Fruit fly (Drosophila melanogaster) whole organism, wandering third instar larva: ENCODE results near the gene CG14075.

Experiments used
- CG32264 ChIP-seq: fragments of 200-800 bp; sonication (Bioruptor generic); optimal IDR thresholded peaks from 2 replicates; lab custom pipeline; 2016; ENCODE audit warnings: missing biosample characterization, missing genetic modification characterization
- Dfd ChIP-seq: fragments of >200 bp; optimal IDR thresholded peaks from 2 replicates; lab custom pipeline; 2017; ENCODE audit warnings: missing biosample characterization, missing genetic modification characterization
- Hr83 ChIP-seq: fragments of 200-300 bp; sonication (Bioruptor generic); optimal IDR thresholded peaks from 2 replicates; lab custom pipeline; 2016; ENCODE audit warnings: missing biosample characterization, mild to moderate bottlenecking, missing genetic modification characterization, moderate library complexity; ENCODE audit not compliant: poor library complexity, severe bottlenecking
- Mio ChIP-seq: sonication (Bioruptor generic); optimal IDR thresholded peaks from 2 replicates; lab custom pipeline; 2016; ENCODE audit warnings: missing biosample characterization, missing genetic modification characterization
- Vsx2 ChIP-seq: fragments of 200-300, 225-300 bp; sonication (Bioruptor generic); optimal IDR thresholded peaks from 2 replicates; lab custom pipeline; 2018; ENCODE audit warnings: missing biosample characterization, missing genetic modification characterization; ENCODE audit not compliant: partially characterized antibody
- fru ChIP-seq: fragments of 200-800 bp; sonication (Bioruptor generic); optimal IDR thresholded peaks from 3 replicates; lab custom pipeline; 2016; ENCODE audit warnings: missing biosample characterization, mild to moderate bottlenecking, missing genetic modification characterization
- h ChIP-seq: fragments of 200-800 bp; sonication (Bioruptor generic); optimal IDR thresholded peaks from 3 replicates; lab custom pipeline; 2016; ENCODE audit warnings: missing biosample characterization, mild to moderate bottlenecking, missing genetic modification characterization
- lola ChIP-seq: fragments of >200 bp; optimal IDR thresholded peaks from 2 replicates; lab custom pipeline; 2017; ENCODE audit warnings: missing biosample characterization, missing genetic modification characterization
- pan ChIP-seq: fragments of >200 bp; optimal IDR thresholded peaks from 2 replicates; lab custom pipeline; 2017
- psq ChIP-seq: fragments of 200-800 bp; sonication (Bioruptor generic); optimal IDR thresholded peaks from 3 replicates; lab custom pipeline; 2017; ENCODE audit warnings: missing biosample characterization, mild to moderate bottlenecking, missing genetic modification characterization, moderate library complexity
- sv ChIP-seq: fragments of 200-800 bp; sonication (Bioruptor generic); optimal IDR thresholded peaks from 3 replicates; lab custom pipeline; 2016; ENCODE audit warnings: missing biosample characterization, missing genetic modification characterization
- tai ChIP-seq: sonication (Bioruptor generic); optimal IDR thresholded peaks from 2 replicates; lab custom pipeline; 2016; ENCODE audit warnings: missing biosample characterization, missing genetic modification characterization

DNA sequence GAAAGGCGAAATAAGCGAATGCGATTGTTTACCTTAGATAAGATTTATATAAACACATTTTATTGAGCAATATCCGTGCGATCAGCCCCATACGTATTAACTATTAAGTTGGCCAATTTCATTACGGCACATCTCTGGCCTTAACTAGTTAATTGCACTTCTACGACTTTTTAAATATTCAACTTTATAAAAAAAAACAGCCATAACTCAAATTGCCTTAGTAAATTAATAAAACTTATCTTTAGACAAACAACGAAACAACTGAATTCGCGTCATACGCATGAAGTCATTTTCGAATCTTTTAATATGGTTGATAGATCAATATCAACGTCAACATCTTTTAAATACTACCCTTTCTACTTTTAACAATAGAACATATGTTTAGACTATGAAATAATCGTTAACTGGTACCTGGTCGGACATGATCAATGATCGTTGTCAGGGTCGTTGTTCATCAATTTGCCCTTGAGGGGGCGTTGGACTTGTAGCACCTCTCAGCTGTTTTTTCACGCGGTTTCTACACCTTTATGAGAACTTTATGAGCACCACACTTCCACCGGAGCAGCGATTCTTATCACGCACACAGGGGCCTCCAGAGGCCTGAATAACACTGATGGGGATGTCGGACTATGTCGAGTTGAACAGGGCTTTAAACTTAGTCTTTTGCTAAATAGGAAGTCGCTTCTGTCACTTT is 13.0 kb downstream of the CG14075 start, which contains the start of gene CG18135:
- no peak for TF ChIP-seq tai (GFP tag; lab: Kevin White, UChicago)
- no peak for TF ChIP-seq Dfd (GFP tag; lab: Kevin White, UChicago)
- no peak for TF ChIP-seq Vsx2 (GFP tag; lab: Kevin White, UChicago)
- no peak for TF ChIP-seq sv (GFP tag; lab: Kevin White, UChicago)
- TF ChIP-seq Hr83 = peak; percentile 25
- TF ChIP-seq CG32264 (GFP tag; lab: Kevin White, UChicago) = no peak
- no peak for TF ChIP-seq pan (lab: Kevin White, UChicago)
- TF ChIP-seq lola (GFP tag; lab: Kevin White, UChicago) = no peak
- no peak for TF ChIP-seq h
- TF ChIP-seq psq (GFP tag; lab: Kevin White, UChicago) = no peak
- no peak for TF ChIP-seq fru (GFP tag; lab: Kevin White, UChicago)
- TF ChIP-seq Mio = no peak
